Fruit fly (Drosophila melanogaster): ENCODE results near the gene CG18858.

Gene CG18858

DNA sequence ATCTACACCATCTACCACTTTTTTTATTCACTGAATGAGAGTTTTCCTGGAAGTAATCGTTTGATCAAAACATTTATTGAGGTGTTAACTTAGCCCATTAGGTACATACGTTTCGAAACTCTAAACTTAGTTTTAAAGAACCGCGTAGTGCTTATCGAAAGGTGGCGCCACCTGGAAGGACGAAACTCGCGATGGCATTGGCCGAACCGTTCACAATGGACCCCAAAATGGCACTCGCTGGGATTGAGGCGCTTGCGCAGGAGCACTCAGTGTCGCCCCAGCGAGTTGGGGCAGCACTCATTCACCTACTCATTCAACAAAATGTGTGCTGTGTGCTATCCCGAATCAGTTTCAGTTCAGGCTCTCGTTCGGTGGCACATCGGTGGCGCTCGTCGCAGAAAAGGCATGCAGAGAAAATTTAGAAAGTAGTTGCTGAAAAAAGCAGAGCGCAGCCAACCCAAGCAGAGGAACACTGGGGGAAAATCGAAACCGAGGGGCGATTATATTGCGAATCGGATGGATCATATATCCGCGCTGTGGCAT, 33.0 kb downstream of the CG18858 start, which contains the start of gene CG31688:
Gene CG31688 (plus strand): TSS at position 346 of the 543 bp plus-strand sequence.
- no peak for TF ChIP-seq psq (optimal IDR thresholded peaks at IDR 0.05)
- no peak for TF ChIP-seq pan (optimal IDR thresholded peaks at IDR 0.05)
- no peak for TF ChIP-seq usp (GFP tag; optimal IDR thresholded peaks at IDR 0.05)
- TF ChIP-seq Dll (optimal IDR thresholded peaks at IDR 0.05), result no peak
- no peak for TF ChIP-seq CG8478 (optimal IDR thresholded peaks at IDR 0.05)
- no peak for TF ChIP-seq EcR (GFP tag; optimal IDR thresholded peaks at IDR 0.05)

DNA sequence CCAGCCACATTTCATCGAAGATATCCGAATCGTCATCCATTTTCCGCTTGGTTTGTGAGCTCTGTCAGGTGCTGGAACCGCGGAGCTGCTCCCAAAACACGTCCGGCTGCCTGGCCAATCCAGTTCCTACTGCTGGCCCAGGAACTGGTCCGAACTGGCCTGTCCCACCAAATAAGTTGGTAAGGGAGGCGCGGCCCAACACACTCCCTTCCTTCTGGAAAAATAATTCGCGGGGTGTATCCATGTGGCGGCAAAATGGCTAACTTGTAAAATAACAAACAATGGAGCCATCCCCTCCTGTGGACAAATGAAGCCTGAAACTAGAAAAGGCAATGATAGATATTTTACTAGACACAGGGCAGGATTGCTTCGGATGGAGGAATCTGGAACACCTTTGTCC, 34.3 kb downstream of the CG18858 start, which contains the start of gene CG15130:
Gene CG15130 (minus strand): TSS at position 101 of the 400 bp plus-strand sequence.
- TF ChIP-seq EcR (GFP tag; optimal IDR thresholded peaks at IDR 0.05) (no peak), pan (optimal IDR thresholded peaks at IDR 0.05) (no peak), psq (optimal IDR thresholded peaks at IDR 0.05) (no peak), Dll (optimal IDR thresholded peaks at IDR 0.05) (no peak), usp (GFP tag; optimal IDR thresholded peaks at IDR 0.05) (no peak), CG8478 (optimal IDR thresholded peaks at IDR 0.05) (no peak)

- TF ChIP-seq Dll (optimal IDR thresholded peaks at IDR 0.05) (no peak), pan (optimal IDR thresholded peaks at IDR 0.05) (no peak), psq (optimal IDR thresholded peaks at IDR 0.05) (no peak), usp (GFP tag; optimal IDR thresholded peaks at IDR 0.05) (no peak), CG8478 (optimal IDR thresholded peaks at IDR 0.05) (no peak), EcR (GFP tag; optimal IDR thresholded peaks at IDR 0.05) (no peak)
Measured at dm6 chr2L:20420035-20420434, 38.8 kb downstream of the CG18858 start.

DNA sequence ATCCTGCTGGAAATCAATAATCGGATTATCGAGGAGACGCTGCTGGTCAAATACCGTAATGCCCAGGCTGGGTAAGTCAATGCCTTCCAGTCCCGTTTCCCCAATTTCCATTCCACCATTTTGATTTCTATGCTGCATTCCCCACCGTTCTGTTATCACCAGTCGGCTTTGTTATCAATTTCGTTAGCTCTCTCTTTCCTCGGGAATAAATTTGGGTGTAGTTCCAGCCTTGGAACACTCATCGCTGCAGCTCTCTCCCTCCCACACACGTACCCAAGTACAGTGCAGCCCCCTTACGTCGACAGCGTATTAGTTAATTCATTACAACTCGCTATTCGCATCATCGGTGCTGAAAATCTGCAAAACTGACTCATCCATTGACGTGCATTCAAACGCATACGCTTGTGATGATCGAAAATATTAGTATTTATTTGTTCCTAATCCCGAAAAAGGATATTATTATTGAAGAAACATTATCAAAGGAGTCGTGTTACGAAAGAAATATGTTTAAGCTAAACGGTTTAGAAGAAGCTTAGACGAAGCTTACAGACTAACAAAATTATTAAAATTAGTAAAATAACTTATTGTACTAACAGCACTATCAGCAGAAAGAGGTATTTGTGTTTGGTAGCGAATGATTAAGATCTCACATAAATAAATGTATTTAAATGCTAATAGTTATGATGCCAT, 41.1 kb downstream of the CG18858 start:
- TF ChIP-seq pan (optimal IDR thresholded peaks at IDR 0.05) (no peak), Dll (optimal IDR thresholded peaks at IDR 0.05) (no peak), psq (optimal IDR thresholded peaks at IDR 0.05) (no peak), usp (GFP tag; optimal IDR thresholded peaks at IDR 0.05) (no peak), EcR (GFP tag; optimal IDR thresholded peaks at IDR 0.05) (no peak), CG8478 (optimal IDR thresholded peaks at IDR 0.05) (no peak)

DNA sequence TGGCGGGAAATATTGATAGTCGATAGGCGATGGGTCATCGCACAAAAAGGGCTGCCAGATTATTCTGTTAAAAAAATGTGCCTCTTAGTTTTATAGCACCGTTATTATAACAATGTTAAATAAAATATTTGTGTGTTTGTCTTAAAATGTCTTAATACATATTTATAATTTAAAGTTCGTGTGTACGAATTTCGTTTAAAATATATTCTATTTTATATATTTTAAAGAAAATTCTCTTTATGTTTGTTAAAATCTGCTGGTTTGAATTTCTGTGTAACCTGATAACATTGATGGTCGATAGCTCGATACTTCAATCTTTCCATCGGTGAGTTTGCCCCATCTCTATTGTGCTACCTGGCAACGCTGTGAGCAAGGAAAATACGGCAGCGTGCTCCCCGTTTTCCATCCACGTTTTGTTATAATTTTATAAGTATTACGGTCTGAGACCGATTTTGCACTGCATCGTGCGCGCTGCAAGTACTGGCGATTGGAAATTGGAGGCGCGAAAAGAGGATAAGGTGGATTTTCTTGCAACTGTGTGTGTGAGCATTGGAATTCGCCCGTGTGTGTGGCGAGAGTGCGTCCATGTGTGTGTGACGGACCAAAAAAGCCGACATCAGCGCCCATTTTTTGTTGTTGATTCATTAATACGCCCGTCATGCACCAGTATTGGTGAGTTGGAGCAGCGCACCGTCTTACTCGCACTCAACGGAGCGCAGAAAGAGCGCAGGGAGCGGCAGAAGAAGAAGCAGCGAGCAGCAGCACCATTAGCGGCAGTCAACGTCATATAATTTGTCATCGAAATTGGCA, 41.9 kb downstream of the CG18858 start, which contains the start of the genes CG10949 and Arpc2:
Gene CG10949 (minus strand): TSS at position 165 of the 810 bp plus-strand sequence.
Gene Arpc2 (plus strand): TSS at position 304 of the 810 bp plus-strand sequence.
- TF ChIP-seq EcR (GFP tag; optimal IDR thresholded peaks at IDR 0.05) (no peak), CG8478 (optimal IDR thresholded peaks at IDR 0.05) (no peak), Dll (optimal IDR thresholded peaks at IDR 0.05) (no peak), pan (optimal IDR thresholded peaks at IDR 0.05) (no peak), psq (optimal IDR thresholded peaks at IDR 0.05) (no peak), usp (GFP tag; optimal IDR thresholded peaks at IDR 0.05) (no peak)

DNA sequence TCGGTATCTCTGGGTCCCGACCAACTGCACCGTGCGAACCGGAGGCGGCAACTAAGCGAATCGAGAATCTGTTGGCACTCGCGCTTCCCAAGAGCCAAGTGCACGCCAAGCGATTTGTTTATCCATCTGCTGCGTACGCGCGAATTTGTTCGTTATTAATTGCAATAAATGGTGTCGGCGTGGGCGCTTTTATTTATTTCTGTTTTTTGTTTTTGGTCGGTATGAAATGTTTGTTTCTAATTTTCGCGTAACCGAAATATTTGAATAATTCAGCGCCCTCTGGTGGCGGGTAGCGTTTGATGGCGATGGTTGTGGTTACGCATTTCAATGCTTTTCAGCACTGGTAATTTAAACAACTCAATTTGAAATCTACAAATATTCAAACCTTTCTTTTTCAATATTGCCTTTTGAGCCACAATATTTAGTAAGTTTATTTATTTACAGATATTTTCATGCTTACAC, 44.1 kb downstream of the CG18858 start, which contains the start of gene CG10947:
Gene CG10947 (minus strand): TSS at position 51 of the 462 bp plus-strand sequence.
- TF ChIP-seq Dll (optimal IDR thresholded peaks at IDR 0.05) (no peak), pan (optimal IDR thresholded peaks at IDR 0.05) (no peak), EcR (GFP tag; optimal IDR thresholded peaks at IDR 0.05) (no peak), usp (GFP tag; optimal IDR thresholded peaks at IDR 0.05) (no peak), psq (optimal IDR thresholded peaks at IDR 0.05) (no peak)

DNA sequence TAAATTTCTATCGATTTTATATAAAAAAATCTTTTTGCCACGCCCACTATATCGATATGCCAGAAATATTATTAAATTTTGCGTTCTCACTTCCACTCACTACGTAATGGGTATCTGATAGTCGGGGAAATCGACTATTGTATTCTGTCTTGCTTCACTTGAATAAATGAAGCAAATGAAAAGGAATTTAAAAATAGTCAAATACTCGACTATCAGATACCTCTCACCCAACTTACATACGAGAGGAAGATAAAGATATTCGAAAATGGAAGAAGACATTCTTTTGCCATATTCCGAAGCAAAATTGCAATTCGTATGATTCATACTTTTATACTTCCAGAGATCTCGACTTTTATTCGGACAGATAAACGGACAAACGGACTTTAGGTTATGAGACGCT, 45.0 kb downstream of the CG18858 start:
- TF ChIP-seq Dll (optimal IDR thresholded peaks at IDR 0.05) (no peak), CG8478 (optimal IDR thresholded peaks at IDR 0.05) (no peak), EcR (GFP tag; optimal IDR thresholded peaks at IDR 0.05) (no peak), usp (GFP tag; optimal IDR thresholded peaks at IDR 0.05) (no peak), pan (optimal IDR thresholded peaks at IDR 0.05) (no peak), psq (optimal IDR thresholded peaks at IDR 0.05) (no peak)
